Worm (Caenorhabditis elegans): ENCODE measurements around the gene klf-2.

The klf-2 gene

DNA sequence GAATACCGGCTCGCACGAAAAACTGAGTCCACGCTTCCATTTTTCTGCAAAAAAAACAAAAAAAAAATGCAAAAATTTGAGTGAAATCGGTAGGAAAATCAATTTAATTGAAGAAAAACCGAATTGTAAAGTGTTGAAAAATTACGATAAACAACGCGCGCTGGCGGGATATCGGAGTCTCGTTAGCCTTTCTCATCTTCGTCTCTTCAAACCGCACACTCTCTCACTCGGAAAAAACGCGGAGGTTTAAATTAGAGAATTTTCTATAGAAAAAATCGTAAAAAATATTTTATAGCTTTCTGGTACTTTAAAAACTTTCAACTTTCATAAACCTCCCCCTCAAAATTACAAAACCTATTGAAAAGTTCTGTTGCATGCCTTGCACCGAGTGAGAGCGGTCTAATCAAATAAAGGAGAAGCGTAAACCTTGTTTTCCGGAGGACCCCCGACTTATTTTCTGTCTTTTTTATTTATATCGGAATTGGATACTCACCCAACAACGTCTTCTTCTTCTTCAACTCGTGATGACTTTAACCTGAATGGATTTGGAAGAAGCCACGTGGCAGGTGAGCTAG, 18.6 kb downstream of the klf-2 start, which contains the start of the genes F53F8.5 and F53F8.6 (continued):
- TF ChIP-seq xnd-1 (tag; optimal IDR thresholded peaks at IDR 0.05) (no peak), B0261.1 (tag; optimal IDR thresholded peaks at IDR 0.05) (no peak), ZK185.1 (tag; optimal IDR thresholded peaks at IDR 0.05; ENCODE audit: poor library complexity, severe bottlenecking) (no peak), B0336.3 (GFP tag; IDR thresholded peaks at IDR 0.05) (no peak), dpl-1 (GFP tag; optimal IDR thresholded peaks at IDR 0.05) (no peak), ztf-25 (GFP tag; IDR thresholded peaks at IDR 0.05) (no peak), Y79H2A.3 (GFP tag; conservative IDR thresholded peaks at IDR 0.05) (no peak), snpc-3.4 (tag; optimal IDR thresholded peaks at IDR 0.05) (no peak), madf-3 (GFP tag; IDR thresholded peaks at IDR 0.05) (no peak), sptf-2 (GFP tag; optimal IDR thresholded peaks at IDR 0.05) (no peak), cebp-2 (GFP tag; IDR thresholded peaks at IDR 0.05) (no peak), mxl-1 (tag; optimal IDR thresholded peaks at IDR 0.05) (no peak), chd-7 (tag; optimal IDR thresholded peaks at IDR 0.05) (no peak), ceh-91 (GFP tag; IDR thresholded peaks at IDR 0.05) (no peak), madf-6 (GFP tag; IDR thresholded peaks at IDR 0.05) (peak; percentile 46; the same call in 1 of the 2 replicates), akir-1 (GFP tag; optimal IDR thresholded peaks at IDR 0.05) (no peak), nhr-120 (GFP tag; IDR thresholded peaks at IDR 0.05) (no peak), lin-40 (tag; optimal IDR thresholded peaks at IDR 0.05) (peak; percentile 2), egrh-3 (GFP tag; IDR thresholded peaks at IDR 0.05) (no peak), ceh-27 (GFP tag; optimal IDR thresholded peaks at IDR 0.05) (no peak), K11D2.4 (GFP tag; IDR thresholded peaks at IDR 0.05) (no peak), nhr-80 (tag; optimal IDR thresholded peaks at IDR 0.05) (no peak), F33H1.4 (GFP tag; IDR thresholded peaks at IDR 0.05) (no peak), lin-54 (GFP tag; optimal IDR thresholded peaks at IDR 0.05) (peak; percentile 49), unc-62 (GFP tag; optimal IDR thresholded peaks at IDR 0.05) (no peak), cebp-1 (GFP tag; IDR thresholded peaks at IDR 0.05) (no peak), cebp-1 (tag; optimal IDR thresholded peaks at IDR 0.05) (peak; percentile 11), lin-26 (GFP tag; IDR thresholded peaks at IDR 0.05) (no peak), lin-35 (GFP tag; optimal IDR thresholded peaks at IDR 0.05) (peak in 1 of 3 experiments; percentile 26), ceh-79 (tag; optimal IDR thresholded peaks at IDR 0.05) (no peak), hmg-1.2 (GFP tag; IDR thresholded peaks at IDR 0.05) (peak; percentile 96), sea-2 (GFP tag; IDR thresholded peaks at IDR 0.05) (no peak)

- TF ChIP-seq zfh-2 (GFP tag; conservative IDR thresholded peaks at IDR 0.05) = 0 out of 2 replicates have a peak, but pooled peaks have one; percentile 35
- TF ChIP-seq egrh-3 (GFP tag; IDR thresholded peaks at IDR 0.05) = peak; percentile 60; the same call in 1 of the 2 replicates
- TF ChIP-seq F39B2.1 (GFP tag; IDR thresholded peaks at IDR 0.05) = 0 out of 2 replicates have a peak, but pooled peaks have one; percentile 12
Observed at ce11 chrV:20705125-20705524, 19.6 kb downstream of the klf-2 start.

DNA sequence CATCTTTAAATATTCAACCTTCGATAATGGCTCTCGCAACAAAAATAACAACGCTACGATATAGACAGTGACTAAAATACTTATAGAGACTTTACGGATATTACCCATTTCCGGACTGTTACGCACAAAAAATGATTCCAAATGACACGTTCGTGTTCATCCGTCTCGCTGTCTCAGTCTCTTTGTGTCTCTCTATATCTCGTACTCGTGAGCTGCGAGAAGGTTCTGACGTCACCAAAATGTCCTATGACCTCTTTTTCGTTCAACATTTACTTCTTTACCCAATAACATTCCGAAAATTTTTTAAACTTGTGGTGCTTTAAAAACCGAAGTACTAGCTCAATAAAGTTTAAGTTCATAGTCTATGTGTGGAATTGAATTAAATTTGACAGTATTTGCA, 24.7 kb downstream of the klf-2 start:
- no peak for TF ChIP-seq let-607 (tag; optimal IDR thresholded peaks at IDR 0.05)
- TF ChIP-seq pbrm-1 (GFP tag; IDR thresholded peaks at IDR 0.05) = 0 out of 2 replicates have a peak, but pooled peaks have one; percentile 52
- TF ChIP-seq atf-7 (tag; optimal IDR thresholded peaks at IDR 0.05) = peak; percentile 9
- TF ChIP-seq hmg-1.2 (GFP tag; IDR thresholded peaks at IDR 0.05) = peak; percentile 51; the same call in 1 of the 2 replicates
